Worm (Caenorhabditis elegans): Measurements from ENCODE around the gene W03C9.8.
A peak's percentile ranks its signal among the peaks of the same experiment; 100 is the strongest.

Gene W03C9.8

DNA sequence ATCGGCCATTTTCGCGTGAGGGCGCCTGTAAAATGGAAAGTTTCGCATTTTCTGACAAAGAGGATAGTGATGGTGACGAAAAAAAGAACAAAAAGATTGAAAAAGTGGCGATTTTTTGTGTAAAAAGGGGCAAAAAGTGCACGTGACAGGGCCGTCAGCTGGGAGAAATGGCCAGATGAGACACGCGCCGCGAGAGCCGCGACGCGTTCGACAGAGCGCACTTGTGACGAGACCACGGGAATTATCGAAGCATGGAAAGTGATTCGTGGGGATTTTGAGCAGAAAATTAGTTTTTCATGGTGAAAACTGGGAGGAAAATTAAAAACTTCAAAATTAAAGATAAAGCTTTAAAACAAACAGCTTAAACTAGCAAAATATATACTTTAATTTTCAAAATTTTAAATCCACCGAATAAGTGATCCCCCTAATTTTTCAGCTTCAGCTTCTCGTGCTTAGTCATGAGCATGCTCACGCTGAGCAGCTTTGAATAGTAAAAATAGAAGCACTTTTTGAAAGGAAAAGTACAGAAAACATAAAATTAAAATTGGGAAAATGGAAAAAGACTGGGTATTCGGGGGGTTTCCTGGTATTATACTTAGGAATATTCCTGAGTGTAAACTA lies 19.1 kb downstream of the W03C9.8 start, which contains the start of gene W03C9.5 (continued):
- peak; percentile 75; the same call in 1 of the 2 replicates for TF ChIP-seq tra-1 (GFP tag; IDR thresholded peaks at IDR 0.05)
- TF ChIP-seq daf-16 (GFP tag; optimal IDR thresholded peaks at IDR 0.05) = peak in 1 of 2 experiments; percentile 14
- peak; percentile 52 for TF ChIP-seq daf-16 (tag; optimal IDR thresholded peaks at IDR 0.05)
- TF ChIP-seq gei-8 (GFP tag; optimal IDR thresholded peaks at IDR 0.05) = no peak
- TF ChIP-seq ztf-11 (tag; optimal IDR thresholded peaks at IDR 0.05) = no peak
- peak; percentile 95 for TF ChIP-seq ceh-20 (GFP tag; IDR thresholded peaks at IDR 0.05)
- peak; percentile 85; the same call in 1 of the 2 replicates for TF ChIP-seq Y75B8A.6 (GFP tag; IDR thresholded peaks at IDR 0.05)
- no peak for TF ChIP-seq aly-2 (tag; optimal IDR thresholded peaks at IDR 0.05)
- peak; percentile 99 for TF ChIP-seq aha-1 (tag)

DNA sequence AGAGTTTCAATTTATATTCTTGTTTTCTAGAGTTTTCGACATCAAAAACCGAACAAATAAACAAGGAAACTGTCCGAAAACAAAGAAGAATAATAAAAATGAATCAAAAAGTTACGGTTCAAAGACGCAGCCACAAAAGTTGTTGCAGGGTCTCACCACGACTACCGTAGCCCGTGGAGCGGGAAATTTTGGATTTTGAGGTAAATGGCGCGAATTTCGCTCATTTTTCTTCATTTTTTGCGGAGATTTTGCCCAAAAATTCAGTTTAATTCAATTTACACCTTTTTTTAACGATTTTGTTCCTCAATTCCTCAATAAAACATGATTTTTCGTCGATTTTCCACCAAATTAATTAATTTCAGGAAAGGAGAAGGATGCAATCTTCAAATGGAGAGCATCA lies 19.7 kb downstream of the W03C9.8 start, which contains the start of gene mex-1:
Gene mex-1 (plus strand): TSS at position 363 of the 400 bp plus-strand sequence.
- TF ChIP-seq egl-43 (GFP tag; IDR thresholded peaks at IDR 0.05) (no peak), Y48G9A.11 (GFP tag; IDR thresholded peaks at IDR 0.05) (peak; percentile 92), vab-7 (GFP tag; IDR thresholded peaks at IDR 0.05) (peak; percentile 56; the same call in 1 of the 2 replicates), F26F4.8 (GFP tag; conservative IDR thresholded peaks at IDR 0.05) (no peak), dmd-6 (GFP tag; IDR thresholded peaks at IDR 0.05) (no peak), php-3 (GFP tag; IDR thresholded peaks at IDR 0.05) (no peak), hif-1 (tag; optimal IDR thresholded peaks at IDR 0.05) (no peak), F44E2.7 (GFP tag; IDR thresholded peaks at IDR 0.05) (no peak), lsy-2 (tag; optimal IDR thresholded peaks at IDR 0.05) (peak in 1 of 2 experiments; percentile 24), snpc-4 (tag; optimal IDR thresholded peaks at IDR 0.05) (no peak), lin-39 (tag; optimal IDR thresholded peaks at IDR 0.05) (no peak), zip-11 (GFP tag; IDR thresholded peaks at IDR 0.05) (no peak), Y105C5A.15 (GFP tag; IDR thresholded peaks at IDR 0.05) (no peak), nhr-237 (tag; optimal IDR thresholded peaks at IDR 0.05) (no peak), ama-1 (optimal IDR thresholded peaks at IDR 0.05) (no peak), tra-1 (GFP tag; IDR thresholded peaks at IDR 0.05) (no peak), daf-16 (GFP tag; optimal IDR thresholded peaks at IDR 0.05) (no peak), daf-16 (tag; optimal IDR thresholded peaks at IDR 0.05) (no peak), rbr-2 (tag; optimal IDR thresholded peaks at IDR 0.05) (no peak), ctbp-1 (GFP tag; IDR thresholded peaks at IDR 0.05) (no peak), mxl-2 (GFP tag; conservative IDR thresholded peaks at IDR 0.05) (no peak), F49E8.2 (tag; optimal IDR thresholded peaks at IDR 0.05; ENCODE audit: borderline replicate concordance) (peak; percentile 77), zfp-2 (tag; optimal IDR thresholded peaks at IDR 0.05) (no peak), ztf-7 (tag; optimal IDR thresholded peaks at IDR 0.05) (no peak), R02D3.7 (tag; optimal IDR thresholded peaks at IDR 0.05) (no peak), lin-38 (GFP tag; IDR thresholded peaks at IDR 0.05) (peak; percentile 88), unc-130 (GFP tag; optimal IDR thresholded peaks at IDR 0.05) (peak; percentile 84), Y5F2A.4 (GFP tag; optimal IDR thresholded peaks at IDR 0.05) (no peak), snpc-1.2 (GFP tag; IDR thresholded peaks at IDR 0.05) (peak; percentile 60), fos-1 (tag; optimal IDR thresholded peaks at IDR 0.05) (no peak), gei-8 (GFP tag; optimal IDR thresholded peaks at IDR 0.05) (no peak), ZK546.5 (tag; optimal IDR thresholded peaks at IDR 0.05) (no peak), daf-12 (tag; optimal IDR thresholded peaks at IDR 0.05) (no peak), nhr-11 (tag; optimal IDR thresholded peaks at IDR 0.05) (no peak), Y75B8A.6 (GFP tag; IDR thresholded peaks at IDR 0.05) (no peak), tag-97 (GFP tag; IDR thresholded peaks at IDR 0.05) (no peak), dpl-1 (GFP tag; optimal IDR thresholded peaks at IDR 0.05) (no peak), cey-2 (tag; optimal IDR thresholded peaks at IDR 0.05; ENCODE audit: borderline replicate concordance, insufficient read depth) (no peak), dmd-8 (GFP tag; IDR thresholded peaks at IDR 0.05) (no peak), ces-1 (GFP tag; optimal IDR thresholded peaks at IDR 0.05) (no peak), nhr-10 (tag; optimal IDR thresholded peaks at IDR 0.05) (no peak), hlh-30 (tag; optimal IDR thresholded peaks at IDR 0.05; ENCODE audit: insufficient read depth) (no peak), lin-1 (GFP tag; IDR thresholded peaks at IDR 0.05) (no peak)
